Fruit fly (Drosophila melanogaster) whole organism, embryonic: Measurements from ENCODE around the gene CG9757.

ENCODE experiments used
- Blimp-1 ChIP-seq: fragments of 200-800 bp; sonication (Bioruptor generic); optimal IDR thresholded peaks from 3 replicates; lab custom pipeline; 2018; ENCODE audit warnings: missing biosample characterization, missing genetic modification characterization, mild to moderate bottlenecking, moderate library complexity, missing genetic modification reagents
- CG12155 ChIP-seq: fragments of 200-800 bp; sonication (Bioruptor generic); optimal IDR thresholded peaks from 3 replicates; lab custom pipeline; 2016; ENCODE audit warnings: missing biosample characterization, missing genetic modification characterization
- CG12391 ChIP-seq: fragments of 200-800 bp; sonication (Bioruptor generic); optimal IDR thresholded peaks from 3 replicates; lab custom pipeline; 2018; ENCODE audit warnings: missing biosample characterization, mild to moderate bottlenecking, missing genetic modification characterization, moderate library complexity
- CG12659 ChIP-seq: fragments of 200-800 bp; sonication (Bioruptor generic); optimal IDR thresholded peaks from 3 replicates; lab custom pipeline; 2017; ENCODE audit warnings: mild to moderate bottlenecking, missing biosample characterization, missing genetic modification reagents, missing genetic modification characterization
- CG13424 ChIP-seq: fragments of 200-800 bp; sonication (Bioruptor generic); optimal IDR thresholded peaks from 2 replicates; lab custom pipeline; 2019; ENCODE audit warnings: missing biosample characterization, mild to moderate bottlenecking, missing genetic modification characterization, moderate library complexity
- CG13894 ChIP-seq: fragments of 200-800 bp; sonication (Bioruptor generic); optimal IDR thresholded peaks from 3 replicates; lab custom pipeline; 2018; ENCODE audit warnings: missing biosample characterization, mild to moderate bottlenecking, missing genetic modification characterization, moderate library complexity
- CG14965 ChIP-seq: fragments of 200-800 bp; sonication (Bioruptor generic); optimal IDR thresholded peaks from 2 replicates; lab custom pipeline; 2016; ENCODE audit warnings: missing biosample characterization, missing genetic modification characterization, borderline replicate concordance
- CG15601 ChIP-seq: fragments of 200-800 bp; sonication (Bioruptor generic); optimal IDR thresholded peaks from 3 replicates; lab custom pipeline; 2019; ENCODE audit warnings: missing biosample characterization, mild to moderate bottlenecking, missing genetic modification characterization, moderate library complexity
- CG17385 ChIP-seq: fragments of 200-800 bp; sonication (Bioruptor generic); optimal IDR thresholded peaks from 3 replicates; lab custom pipeline; 2018; ENCODE audit warnings: missing biosample characterization, mild to moderate bottlenecking, missing genetic modification characterization
- CG17829 ChIP-seq: fragments of 200-800 bp; optimal IDR thresholded peaks from 2 replicates; lab custom pipeline; 2019; ENCODE audit warnings: missing biosample characterization, mild to moderate bottlenecking, missing genetic modification characterization, moderate library complexity
- CG2202 ChIP-seq: fragments of 200-800 bp; sonication (Bioruptor generic); optimal IDR thresholded peaks from 2 replicates; lab custom pipeline; 2018; ENCODE audit warnings: missing biosample characterization, mild to moderate bottlenecking, missing genetic modification characterization
- CG32532 ChIP-seq: fragments of 200-800 bp; sonication (Bioruptor generic); IDR thresholded peaks from 2 replicates; pipeline ENCODE4 v1.3.6; 2022; ENCODE audit warnings: missing biosample characterization, missing genetic modification characterization
- CG34376 ChIP-seq: fragments of 200-800 bp; sonication (Bioruptor generic); optimal IDR thresholded peaks from 2 replicates; lab custom pipeline; 2018; ENCODE audit warnings: missing biosample characterization, mild to moderate bottlenecking, missing genetic modification characterization
- CG4328 ChIP-seq: fragments of 200-800 bp; sonication (Bioruptor generic); optimal IDR thresholded peaks from 3 replicates; lab custom pipeline; 2017; ENCODE audit warnings: missing biosample characterization, missing genetic modification reagents, missing genetic modification characterization
- CG4820 ChIP-seq: fragments of 200-800 bp; sonication (Bioruptor generic); optimal IDR thresholded peaks from 3 replicates; lab custom pipeline; 2016; ENCODE audit warnings: missing biosample characterization, missing genetic modification characterization
- CG6254 ChIP-seq: fragments of 200-800 bp; sonication (Bioruptor generic); optimal IDR thresholded peaks from 3 replicates; lab custom pipeline; 2017; ENCODE audit warnings: mild to moderate bottlenecking, missing biosample characterization, missing genetic modification reagents, missing genetic modification characterization
- CG6272 ChIP-seq: fragments of 200-800 bp; sonication (Bioruptor generic); IDR thresholded peaks from 2 replicates; pipeline ENCODE4 v1.3.6; 2022; ENCODE audit warnings: missing biosample characterization, missing genetic modification characterization
- CG6654 ChIP-seq: fragments of 200-800 bp; sonication (Bioruptor generic); optimal IDR thresholded peaks from 2 replicates; lab custom pipeline; 2017; ENCODE audit warnings: missing biosample characterization, mild to moderate bottlenecking, missing genetic modification characterization
- CG7786 ChIP-seq: fragments of 200-800 bp; sonication (Bioruptor generic); optimal IDR thresholded peaks from 2 replicates; lab custom pipeline; 2016; ENCODE audit warnings: missing biosample characterization, missing genetic modification characterization
- CG8478 ChIP-seq: fragments of >200 bp; optimal IDR thresholded peaks from 2 replicates; lab custom pipeline; 2018
- CG9437 ChIP-seq: fragments of 200-800 bp; sonication (Bioruptor generic); optimal IDR thresholded peaks from 2 replicates; lab custom pipeline; 2018; ENCODE audit warnings: missing biosample characterization, mild to moderate bottlenecking, missing genetic modification characterization
- CG9797 ChIP-seq: fragments of 200-800 bp; sonication (Bioruptor generic); optimal IDR thresholded peaks from 3 replicates; lab custom pipeline; 2018; ENCODE audit warnings: missing biosample characterization, mild to moderate bottlenecking, missing genetic modification characterization
- Chrac-16 ChIP-seq: fragments of 200-800 bp; sonication (Bioruptor generic); optimal IDR thresholded peaks from 3 replicates; lab custom pipeline; 2016; ENCODE audit warnings: missing biosample characterization, missing genetic modification characterization
- Dad ChIP-seq: fragments of 200-800 bp; sonication (Bioruptor generic); optimal IDR thresholded peaks from 3 replicates; lab custom pipeline; 2016; ENCODE audit warnings: missing biosample characterization, missing genetic modification characterization
- Ets97D ChIP-seq: fragments of 200-800 bp; sonication (Bioruptor generic); optimal IDR thresholded peaks from 3 replicates; lab custom pipeline; 2016; ENCODE audit warnings: missing biosample characterization, missing genetic modification characterization
- HLHmδ ChIP-seq: fragments of 200-800 bp; sonication (Bioruptor generic); optimal IDR thresholded peaks from 2 replicates; lab custom pipeline; 2018; ENCODE audit warnings: missing biosample characterization, mild to moderate bottlenecking, missing genetic modification characterization, moderate library complexity
- Hr3 ChIP-seq: fragments of 200-800 bp; sonication (Bioruptor generic); optimal IDR thresholded peaks from 3 replicates; lab custom pipeline; 2016; ENCODE audit warnings: missing biosample characterization, missing genetic modification characterization
- MESR4 ChIP-seq: fragments of 200-800 bp; sonication (Bioruptor generic); optimal IDR thresholded peaks from 2 replicates; lab custom pipeline; 2018; ENCODE audit warnings: missing biosample characterization, mild to moderate bottlenecking, missing genetic modification characterization, moderate library complexity
- Nf-YB ChIP-seq: fragments of 200-800 bp; sonication (Bioruptor generic); optimal IDR thresholded peaks from 3 replicates; lab custom pipeline; 2019; ENCODE audit warnings: missing biosample characterization, mild to moderate bottlenecking, missing genetic modification characterization, moderate library complexity
- TFAM ChIP-seq: fragments of 200-800 bp; sonication (Bioruptor generic); optimal IDR thresholded peaks from 2 replicates; lab custom pipeline; 2017; ENCODE audit warnings: missing biosample characterization, missing genetic modification characterization, inconsistent platforms
- Taf1 ChIP-seq: fragments of 200-800 bp; sonication (Bioruptor generic); IDR thresholded peaks from 2 replicates; pipeline ENCODE4 v1.3.6; 2022; ENCODE audit warnings: missing biosample characterization, missing genetic modification characterization
- Vsx1 ChIP-seq: fragments of 200-800 bp; sonication (Bioruptor generic); optimal IDR thresholded peaks from 2 replicates; lab custom pipeline; 2017; ENCODE audit warnings: missing biosample characterization, mild to moderate bottlenecking, missing genetic modification characterization, missing genetic modification reagents
- ac ChIP-seq: fragments of 200-800 bp; sonication (Bioruptor generic); optimal IDR thresholded peaks from 3 replicates; lab custom pipeline; 2017; ENCODE audit warnings: missing biosample characterization, mild to moderate bottlenecking, missing genetic modification characterization
- aop ChIP-seq: fragments of 200-800 bp; sonication (Bioruptor generic); IDR thresholded peaks from 2 replicates; pipeline ENCODE4 v1.3.6; 2022; ENCODE audit warnings: missing biosample characterization, missing genetic modification characterization
- bcd ChIP-seq: fragments of 200-800 bp; sonication (Bioruptor generic); optimal IDR thresholded peaks from 2 replicates; lab custom pipeline; 2017; ENCODE audit warnings: missing biosample characterization, mild to moderate bottlenecking, missing genetic modification characterization
- dm ChIP-seq: fragments of 200-800 bp; sonication (Bioruptor generic); optimal IDR thresholded peaks from 3 replicates; lab custom pipeline; 2016; ENCODE audit warnings: missing biosample characterization, missing genetic modification characterization
- dmrt99B ChIP-seq: fragments of 200-800 bp; sonication (Bioruptor generic); optimal IDR thresholded peaks from 2 replicates; lab custom pipeline; 2018; ENCODE audit warnings: missing biosample characterization, mild to moderate bottlenecking, missing genetic modification characterization, moderate library complexity
- en ChIP-seq: fragments of 200-800 bp; sonication (Bioruptor generic); optimal IDR thresholded peaks from 2 replicates; lab custom pipeline; 2016; ENCODE audit warnings: missing biosample characterization, missing genetic modification characterization
- gce ChIP-seq: fragments of 200-800 bp; sonication (Bioruptor generic); IDR thresholded peaks from 3 replicates; pipeline ENCODE4 v1.3.6; 2022; ENCODE audit warnings: missing biosample characterization, missing genetic modification characterization
- gcm ChIP-seq: fragments of 200-800 bp; sonication (Bioruptor generic); optimal IDR thresholded peaks from 2 replicates; lab custom pipeline; 2019; ENCODE audit warnings: missing biosample characterization, mild to moderate bottlenecking, missing genetic modification characterization, moderate library complexity
- hbn ChIP-seq: fragments of 200-800 bp; sonication (Bioruptor generic); IDR thresholded peaks from 2 replicates; pipeline ENCODE4 v1.3.6; 2022; ENCODE audit warnings: missing biosample characterization, missing genetic modification characterization; ENCODE audit not compliant: partially characterized antibody
- psq ChIP-seq: fragments of 200-800 bp; sonication (Bioruptor generic); optimal IDR thresholded peaks from 2 replicates; lab custom pipeline; 2017; ENCODE audit warnings: missing biosample characterization, missing genetic modification characterization
- slou ChIP-seq: fragments of 200-800 bp; sonication (Bioruptor generic); optimal IDR thresholded peaks from 3 replicates; lab custom pipeline; 2016; ENCODE audit warnings: missing biosample characterization, missing genetic modification characterization
- ssp ChIP-seq: fragments of 200-800 bp; sonication (Bioruptor generic); IDR thresholded peaks from 2 replicates; pipeline ENCODE4 v1.3.6; 2022; ENCODE audit warnings: missing biosample characterization, missing genetic modification characterization
- ttk ChIP-seq: fragments of 200-800 bp; sonication (Bioruptor generic); IDR thresholded peaks from 2 replicates; pipeline ENCODE4 v2.1.2; 2022; ENCODE audit warnings: missing biosample characterization, missing genetic modification characterization
- tup ChIP-seq: fragments of 200-800 bp; sonication (Bioruptor generic); optimal IDR thresholded peaks from 2 replicates; lab custom pipeline; 2016; ENCODE audit warnings: missing biosample characterization, mild to moderate bottlenecking, missing genetic modification characterization, moderate library complexity
- zf30C ChIP-seq: fragments of 200-800 bp; sonication (Bioruptor generic); optimal IDR thresholded peaks from 3 replicates; lab custom pipeline; 2018; ENCODE audit warnings: missing biosample characterization, mild to moderate bottlenecking, missing genetic modification characterization

CG9757 gene

DNA sequence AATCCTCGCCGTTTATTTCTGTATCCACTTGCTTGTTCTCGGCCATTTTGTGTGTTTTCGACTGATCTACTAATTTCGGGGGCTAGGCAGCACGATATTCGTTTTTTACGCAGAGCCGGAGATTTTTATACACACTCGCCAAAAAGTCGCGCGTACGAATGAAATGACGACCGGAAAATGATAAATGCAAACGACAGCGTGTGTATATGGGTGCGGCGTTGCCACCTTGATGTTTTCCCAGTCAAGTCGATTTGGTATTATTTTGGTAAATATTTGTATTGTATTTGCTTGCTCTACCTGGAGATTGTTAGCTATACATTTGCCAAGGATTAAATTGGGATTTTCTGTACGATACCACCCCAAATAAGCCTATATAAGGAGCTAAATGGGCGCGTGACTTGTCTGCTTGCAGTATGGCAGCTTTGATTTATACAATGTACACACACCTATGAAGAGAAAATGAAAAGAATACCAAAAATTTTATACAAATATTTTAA lies 33.7 kb upstream of the CG9757 start, which contains the start of gene sqd (continued):
- TF ChIP-seq CG17829 (tag; lab: Kevin White, UChicago) (peak; percentile 29), CG4820 (GFP tag; lab: Kevin White, UChicago) (peak; percentile 22), CG9797 (GFP tag; lab: Kevin White, UChicago) (peak; percentile 68), CG2202 (tag; lab: Kevin White, UChicago) (peak; percentile 5), bcd (GFP tag; lab: Kevin White, UChicago) (peak; percentile 53), dmrt99B (peak; percentile 49), Chrac-16 (peak; percentile 22), CG12659 (peak; percentile 54), MESR4 (GFP tag; lab: Kevin White, UChicago) (peak; percentile 89), CG7786 (peak; percentile 23), dm (GFP tag; lab: Kevin White, UChicago) (peak; percentile 43)

DNA sequence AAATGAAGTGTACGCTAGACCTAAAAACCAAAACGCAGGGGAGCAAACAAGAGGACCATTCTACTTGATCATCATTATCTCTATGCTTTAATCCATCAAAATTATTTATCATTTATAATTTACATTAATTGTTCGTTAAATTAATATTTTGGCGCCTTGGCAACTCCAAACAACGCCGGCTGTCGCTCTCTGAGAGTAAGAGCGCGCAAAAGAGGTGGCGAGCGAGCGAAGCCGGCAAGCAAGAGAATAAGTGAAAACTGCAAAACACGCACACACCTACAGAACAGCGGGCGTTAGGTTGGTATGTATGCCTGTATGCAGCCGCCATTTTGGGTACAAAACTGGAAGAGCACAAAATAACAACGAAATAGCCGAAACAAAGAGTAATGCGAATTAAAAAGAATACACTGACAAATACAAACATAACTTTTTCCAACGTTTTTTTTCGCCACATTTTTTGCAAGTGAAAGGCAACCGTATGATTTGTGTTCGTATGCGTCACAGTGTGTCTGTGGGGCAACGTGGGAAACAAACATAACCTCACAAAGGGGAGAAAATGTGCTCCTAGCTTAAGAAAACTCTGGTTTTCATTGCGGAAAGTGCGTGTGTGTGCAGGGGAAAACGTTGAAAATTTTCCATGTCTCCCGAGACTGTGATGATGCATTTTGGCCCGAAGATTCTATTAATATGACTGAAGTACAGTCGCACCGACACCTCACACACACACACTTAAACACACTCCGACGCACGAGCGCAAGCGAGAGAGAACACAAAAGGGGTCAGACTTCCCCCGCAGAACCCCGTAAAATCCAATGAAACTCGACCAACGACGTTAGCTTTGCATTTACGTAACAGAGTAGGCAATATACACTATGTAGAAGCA lies 32.8 kb upstream of the CG9757 start:
- TF ChIP-seq slou (GFP tag; lab: Kevin White, UChicago) (no peak), ttk (no peak), psq (GFP tag; lab: Kevin White, UChicago) (no peak), Dad (GFP tag; lab: Kevin White, UChicago) (no peak), tup (GFP tag; lab: Kevin White, UChicago) (peak; percentile 18), CG6272 (GFP tag; lab: Robert Waterston, UW) (no peak), HLHmδ (GFP tag; lab: Kevin White, UChicago) (no peak), CG34376 (GFP tag; lab: Kevin White, UChicago) (peak; percentile 17), CG8478 (lab: Kevin White, UChicago) (no peak), Blimp-1 (GFP tag; lab: Kevin White, UChicago) (no peak), CG12391 (peak; percentile 42), CG32532 (GFP tag; lab: Robert Waterston, UW) (peak; percentile 56; the same call in 1 of the 2 replicates), CG15601 (tag; lab: Kevin White, UChicago) (peak; percentile 29), TFAM (GFP tag; lab: Kevin White, UChicago) (no peak), CG12155 (no peak), ssp (GFP tag; lab: Robert Waterston, UW) (no peak), MESR4 (GFP tag; lab: Kevin White, UChicago) (no peak), en (no peak), Nf-YB (no peak), ac (GFP tag; lab: Kevin White, UChicago) (no peak), gce (GFP tag; lab: Robert Waterston, UW) (no peak; the same call in 2 of the 3 replicates), CG6254 (peak; percentile 23), hbn (GFP tag; lab: Robert Waterston, UW) (no peak), aop (no peak), CG14965 (GFP tag; lab: Kevin White, UChicago) (no peak), CG13894 (tag; lab: Kevin White, UChicago) (no peak), CG13424 (tag; lab: Kevin White, UChicago) (peak; percentile 59), CG4328 (peak; percentile 24), CG6654 (GFP tag; lab: Kevin White, UChicago) (no peak), Taf1 (no peak), zf30C (GFP tag; lab: Kevin White, UChicago) (peak; percentile 68), Hr3 (GFP tag; lab: Kevin White, UChicago) (no peak), Vsx1 (peak; percentile 7), gcm (GFP tag; lab: Kevin White, UChicago) (no peak), CG9437 (GFP tag; lab: Kevin White, UChicago) (peak; percentile 92), CG17385 (peak; percentile 32), Ets97D (GFP tag; lab: Kevin White, UChicago) (no peak)
